Fruit fly (Drosophila melanogaster) whole organism, embryonic: Measurements from ENCODE around the gene Ir31a.

Source experiments
- Awh ChIP-seq: fragments of 200-800 bp; sonication (Bioruptor generic); IDR thresholded peaks from 2 replicates; pipeline ENCODE4, ENCODE4 v1.3.6; 2022; ENCODE audit warnings: missing biosample characterization, missing genetic modification characterization
- B-H2 ChIP-seq: fragments of 200-800 bp; sonication (Bioruptor generic); optimal IDR thresholded peaks from 2 replicates; lab custom pipeline; 2018; ENCODE audit warnings: missing biosample characterization, mild to moderate bottlenecking, missing genetic modification characterization
- CG10274 ChIP-seq: fragments of 200-800 bp; sonication (Bioruptor generic); optimal IDR thresholded peaks from 3 replicates; lab custom pipeline; 2017; ENCODE audit warnings: missing biosample characterization, mild to moderate bottlenecking, missing genetic modification characterization
- CG10431 ChIP-seq: fragments of 200-800 bp; sonication (Bioruptor generic); optimal IDR thresholded peaks from 3 replicates; lab custom pipeline; 2018; ENCODE audit warnings: missing biosample characterization, mild to moderate bottlenecking, missing genetic modification characterization
- CG11085 ChIP-seq: fragments of 200-800 bp; sonication (Bioruptor generic); IDR thresholded peaks from 2 replicates; pipeline ENCODE4 v1.3.6; 2022; ENCODE audit warnings: missing biosample characterization, missing genetic modification characterization
- CG11398 ChIP-seq: fragments of 200-800 bp; sonication (Bioruptor generic); optimal IDR thresholded peaks from 2 replicates; lab custom pipeline; 2016; ENCODE audit warnings: missing biosample characterization, missing genetic modification characterization
- CG12104 ChIP-seq: fragments of 200-800 bp; sonication (Bioruptor generic); optimal IDR thresholded peaks from 3 replicates; lab custom pipeline; 2016; ENCODE audit warnings: missing biosample characterization, missing genetic modification characterization
- CG13296 ChIP-seq: fragments of 200-800 bp; sonication (Bioruptor generic); optimal IDR thresholded peaks from 3 replicates; lab custom pipeline; 2018; ENCODE audit warnings: missing biosample characterization, mild to moderate bottlenecking, missing genetic modification characterization
- CG1529 ChIP-seq: fragments of 200-800 bp; sonication (Bioruptor generic); optimal IDR thresholded peaks from 3 replicates; lab custom pipeline; 2018; ENCODE audit warnings: missing biosample characterization, missing genetic modification characterization
- CG1603 ChIP-seq: fragments of 200-800 bp; sonication (Bioruptor generic); optimal IDR thresholded peaks from 2 replicates; lab custom pipeline; 2019; ENCODE audit warnings: missing biosample characterization, mild to moderate bottlenecking, missing genetic modification characterization, moderate library complexity
- CG18011 ChIP-seq: fragments of 200-800 bp; sonication (Bioruptor generic); optimal IDR thresholded peaks from 2 replicates; lab custom pipeline; 2017; ENCODE audit warnings: missing biosample characterization, missing genetic modification characterization, mild to moderate bottlenecking, moderate library complexity, missing genotype
- CG1832 ChIP-seq: fragments of 200-800 bp; sonication (Bioruptor generic); optimal IDR thresholded peaks from 2 replicates; lab custom pipeline; 2017; ENCODE audit warnings: missing biosample characterization, mild to moderate bottlenecking, missing genetic modification characterization, inconsistent platforms
- CG30020 ChIP-seq: fragments of 200-800 bp; optimal IDR thresholded peaks from 2 replicates; lab custom pipeline; 2019; ENCODE audit warnings: missing biosample characterization, mild to moderate bottlenecking, missing genetic modification characterization, moderate library complexity
- CG33557 ChIP-seq: fragments of 200-800 bp; sonication (Bioruptor generic); optimal IDR thresholded peaks from 2 replicates; lab custom pipeline; 2019; ENCODE audit warnings: missing biosample characterization, mild to moderate bottlenecking, missing genetic modification characterization, moderate library complexity
- CG43689 ChIP-seq: fragments of 200-800 bp; sonication (Bioruptor generic); IDR thresholded peaks from 2 replicates; pipeline ENCODE4 v1.3.6; 2022; ENCODE audit warnings: missing biosample characterization, missing genetic modification characterization
- CG6765 ChIP-seq: fragments of 200-800 bp; sonication (Bioruptor generic); optimal IDR thresholded peaks from 3 replicates; lab custom pipeline; 2017; ENCODE audit warnings: missing biosample characterization, mild to moderate bottlenecking, missing genetic modification characterization
- CG7271 ChIP-seq: fragments of 200-800 bp; sonication (Bioruptor generic); optimal IDR thresholded peaks from 2 replicates; lab custom pipeline; 2018; ENCODE audit warnings: missing biosample characterization, mild to moderate bottlenecking, missing genetic modification characterization, moderate library complexity
- CG7786 ChIP-seq: fragments of 200-800 bp; sonication (Bioruptor generic); optimal IDR thresholded peaks from 2 replicates; lab custom pipeline; 2016; ENCODE audit warnings: missing biosample characterization, missing genetic modification characterization
- CG8281 ChIP-seq: fragments of 200-800 bp; sonication (Bioruptor generic); optimal IDR thresholded peaks from 2 replicates; lab custom pipeline; 2018; ENCODE audit warnings: missing biosample characterization, mild to moderate bottlenecking, missing genetic modification characterization, moderate library complexity
- CG8478 ChIP-seq: fragments of >200 bp; optimal IDR thresholded peaks from 2 replicates; lab custom pipeline; 2018
- CHES-1-like ChIP-seq: fragments of 200-800 bp; sonication (Bioruptor generic); optimal IDR thresholded peaks from 2 replicates; lab custom pipeline; 2016; ENCODE audit warnings: missing biosample characterization, missing genetic modification characterization
- Dek ChIP-seq: fragments of 200-800 bp; sonication (Bioruptor generic); optimal IDR thresholded peaks from 3 replicates; lab custom pipeline; 2019; ENCODE audit warnings: missing biosample characterization, mild to moderate bottlenecking, missing genetic modification characterization, moderate library complexity
- Doc2 ChIP-seq: fragments of 200-800 bp; sonication (Bioruptor generic); IDR thresholded peaks from 2 replicates; pipeline ENCODE4 v1.3.6; 2022; ENCODE audit warnings: missing biosample characterization, missing genetic modification characterization
- E2f2 ChIP-seq: fragments of 200-800 bp; sonication (Bioruptor generic); IDR thresholded peaks from 2 replicates; pipeline ENCODE4 v1.3.6; 2022; ENCODE audit warnings: missing biosample characterization, missing genetic modification characterization
- ERR ChIP-seq: fragments of 200-800 bp; sonication (Bioruptor generic); optimal IDR thresholded peaks from 2 replicates; lab custom pipeline; 2016; ENCODE audit warnings: missing biosample characterization, missing genetic modification characterization
- Fer1 ChIP-seq: fragments of 200-800 bp; sonication (Bioruptor generic); optimal IDR thresholded peaks from 2 replicates; lab custom pipeline; 2017; ENCODE audit warnings: missing biosample characterization, mild to moderate bottlenecking, missing genetic modification characterization
- H15 ChIP-seq: fragments of 200-800 bp; sonication (Bioruptor generic); IDR thresholded peaks from 3 replicates; pipeline ENCODE4 v1.3.6; 2022; ENCODE audit warnings: missing biosample characterization, missing genetic modification characterization
- Hr51 ChIP-seq, 2 experiments: fragments of 200-800 bp; sonication (Bioruptor generic); optimal IDR thresholded peaks; 2 replicates in 1 of 2; 3 replicates in 1 of 2; lab custom pipeline; 2016 to 2018; ENCODE audit warnings: missing biosample characterization in 2 of 2, missing genetic modification characterization in 2 of 2, mild to moderate bottlenecking in 1 of 2, moderate library complexity in 1 of 2
- Kr ChIP-seq: fragments of 200-800 bp; sonication (Bioruptor generic); optimal IDR thresholded peaks from 2 replicates; lab custom pipeline; 2017; ENCODE audit warnings: missing biosample characterization, mild to moderate bottlenecking, missing genetic modification characterization
- Lhr ChIP-seq: fragments of 200-800 bp; sonication (Bioruptor generic); optimal IDR thresholded peaks from 3 replicates; lab custom pipeline; 2017; ENCODE audit warnings: mild to moderate bottlenecking, missing biosample characterization, missing genetic modification reagents, missing genetic modification characterization
- Nf-YA ChIP-seq: fragments of 200-800 bp; sonication (Bioruptor generic); IDR thresholded peaks from 2 replicates; pipeline ENCODE4 v1.3.6; 2022; ENCODE audit warnings: missing biosample characterization, missing genetic modification characterization
- Opbp ChIP-seq: fragments of 200-800 bp; sonication (Bioruptor generic); IDR thresholded peaks from 3 replicates; pipeline ENCODE4 v1.3.6; 2022; ENCODE audit warnings: missing biosample characterization, missing genetic modification characterization; ENCODE audit not compliant: partially characterized antibody
- Sry-δ ChIP-seq: fragments of 200-800 bp; sonication (Bioruptor generic); optimal IDR thresholded peaks from 2 replicates; lab custom pipeline; 2016; ENCODE audit warnings: missing biosample characterization, missing genetic modification characterization
- Vsx1 ChIP-seq: fragments of 200-800 bp; sonication (Bioruptor generic); optimal IDR thresholded peaks from 2 replicates; lab custom pipeline; 2017; ENCODE audit warnings: missing biosample characterization, mild to moderate bottlenecking, missing genetic modification characterization, missing genetic modification reagents
- ash1 ChIP-seq: fragments of 200-800 bp; sonication (Bioruptor generic); optimal IDR thresholded peaks from 2 replicates; lab custom pipeline; 2018; ENCODE audit warnings: missing biosample characterization, mild to moderate bottlenecking, missing genetic modification characterization
- cg ChIP-seq: fragments of 200-800 bp; sonication (Bioruptor generic); optimal IDR thresholded peaks from 3 replicates; lab custom pipeline; 2019; ENCODE audit warnings: missing biosample characterization, mild to moderate bottlenecking, missing genetic modification characterization, moderate library complexity
- chm ChIP-seq: fragments of 200-800 bp; sonication (Bioruptor generic); IDR thresholded peaks from 2 replicates; pipeline ENCODE4 v1.3.6; 2022; ENCODE audit warnings: missing biosample characterization, missing genetic modification characterization
- crc ChIP-seq: fragments of 200-800 bp; sonication (Bioruptor generic); optimal IDR thresholded peaks from 2 replicates; lab custom pipeline; 2016; ENCODE audit warnings: missing biosample characterization, missing genetic modification characterization
- dm ChIP-seq: fragments of 200-800 bp; sonication (Bioruptor generic); optimal IDR thresholded peaks from 3 replicates; lab custom pipeline; 2016; ENCODE audit warnings: missing biosample characterization, missing genetic modification characterization
- dmrt99B ChIP-seq: fragments of 200-800 bp; sonication (Bioruptor generic); optimal IDR thresholded peaks from 2 replicates; lab custom pipeline; 2018; ENCODE audit warnings: missing biosample characterization, mild to moderate bottlenecking, missing genetic modification characterization, moderate library complexity
- gce ChIP-seq: fragments of 200-800 bp; sonication (Bioruptor generic); IDR thresholded peaks from 3 replicates; pipeline ENCODE4 v1.3.6; 2022; ENCODE audit warnings: missing biosample characterization, missing genetic modification characterization
- gem ChIP-seq: fragments of 200-800 bp; sonication (Bioruptor generic); optimal IDR thresholded peaks from 2 replicates; lab custom pipeline; 2019; ENCODE audit warnings: missing biosample characterization, mild to moderate bottlenecking, missing genetic modification characterization, moderate library complexity
- maf-S ChIP-seq: fragments of 200-800 bp; sonication (Bioruptor generic); optimal IDR thresholded peaks from 2 replicates; lab custom pipeline; 2016; ENCODE audit warnings: missing biosample characterization, missing genetic modification characterization
- org-1 ChIP-seq: fragments of 200-800 bp; sonication (Bioruptor generic); optimal IDR thresholded peaks from 2 replicates; lab custom pipeline; 2017; ENCODE audit warnings: missing biosample characterization, missing genetic modification characterization
- salm ChIP-seq: fragments of 200-800 bp; sonication (Bioruptor generic); optimal IDR thresholded peaks from 2 replicates; lab custom pipeline; 2018; ENCODE audit warnings: missing biosample characterization, mild to moderate bottlenecking, missing genetic modification characterization
- sens-2 ChIP-seq: fragments of 200-800 bp; sonication (Bioruptor generic); IDR thresholded peaks from 2 replicates; pipeline ENCODE4 v1.3.6; 2022; ENCODE audit warnings: missing biosample characterization, missing genetic modification characterization
- tll ChIP-seq, 2 experiments: fragments of 200-800 bp in 1 of 2; fragments of >200 bp in 1 of 2; sonication (Bioruptor generic) in 1 of 2; optimal IDR thresholded peaks; 2 replicates each; lab custom pipeline; 2017 to 2019; ENCODE audit warnings: missing biosample characterization in 2 of 2, missing genetic modification characterization in 2 of 2, mild to moderate bottlenecking in 1 of 2, moderate library complexity in 1 of 2
- zen2 ChIP-seq: fragments of 200-800 bp; sonication (Bioruptor generic); IDR thresholded peaks from 3 replicates; pipeline ENCODE4 v1.3.6; 2022; ENCODE audit warnings: missing biosample characterization, missing genetic modification characterization; ENCODE audit not compliant: partially characterized antibody
- zfh1 ChIP-seq: fragments of 200-800 bp; sonication (Bioruptor generic); IDR thresholded peaks from 3 replicates; pipeline ENCODE4 v1.3.6; 2022; ENCODE audit warnings: missing biosample characterization, missing genetic modification characterization
- zfh2 ChIP-seq: fragments of 200-800 bp; sonication (Bioruptor generic); optimal IDR thresholded peaks from 2 replicates; lab custom pipeline; 2016; ENCODE audit warnings: missing biosample characterization, missing genetic modification characterization

Ir31a gene

DNA sequence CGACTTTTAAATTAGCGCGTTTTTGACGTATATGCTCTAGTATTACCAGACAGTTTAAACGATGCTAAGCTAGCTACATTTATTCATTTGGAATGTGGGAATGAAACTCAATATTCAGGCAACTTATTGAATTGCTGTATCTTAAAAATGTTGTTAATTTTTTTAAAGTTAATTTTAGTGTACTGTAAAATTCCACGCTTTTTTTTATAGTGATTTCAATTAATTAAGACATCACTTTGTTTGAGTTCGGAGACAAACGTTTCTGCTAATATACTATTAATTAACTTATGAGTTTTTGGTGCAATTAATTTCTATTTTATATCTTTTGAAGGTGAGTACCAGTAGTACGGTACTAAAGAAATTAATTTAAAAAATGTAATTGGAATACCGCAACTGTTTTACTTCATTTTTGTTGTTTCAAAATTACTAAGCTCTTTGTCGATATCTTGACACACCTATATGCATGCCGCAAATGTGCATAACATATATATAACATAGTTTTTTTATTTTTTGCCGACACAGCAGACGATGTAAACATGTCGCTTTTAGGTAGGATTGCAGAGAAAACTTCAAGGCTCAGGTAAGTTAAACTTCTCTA lies 19.1 kb upstream of the Ir31a start, which contains the start of the genes Cdk1 and mRpS7 (continued):
- TF ChIP-seq B-H2 (GFP tag; lab: Kevin White, UChicago) (peak; percentile 26), E2f2 (GFP tag; lab: Robert Waterston, UW) (peak; percentile 82), Opbp (no peak), CG1832 (GFP tag; lab: Kevin White, UChicago) (no peak), CG6765 (no peak), sens-2 (GFP tag; lab: Robert Waterston, UW) (0 out of 2 replicates have a peak, but pooled peaks have one; percentile 20), zfh1 (GFP tag; lab: Robert Waterston, UW) (peak; percentile 73), CG7786 (GFP tag; lab: Kevin White, UChicago) (peak; percentile 47), CG33557 (peak; percentile 40), CG11398 (GFP tag; lab: Kevin White, UChicago) (no peak), Sry-δ (peak; percentile 32), CG10274 (GFP tag; lab: Kevin White, UChicago) (no peak), cg (GFP tag; lab: Kevin White, UChicago) (no peak), Lhr (GFP tag; lab: Kevin White, UChicago) (peak; percentile 45), Kr (GFP tag; lab: Kevin White, UChicago) (no peak), maf-S (peak; percentile 23), CG10431 (no peak), tll (GFP tag; optimal IDR thresholded peaks at IDR 0.05; lab: Kevin White, UChicago) (peak in 1 of 2 experiments; percentile 9), Hr51 (GFP tag; optimal IDR thresholded peaks at IDR 0.05; lab: Kevin White, UChicago) (peak; percentile 4 to 81), CG43689 (no peak), dmrt99B (tag; lab: Kevin White, UChicago) (peak; percentile 78), CG1603 (tag; lab: Kevin White, UChicago) (peak; percentile 98), H15 (GFP tag; lab: Robert Waterston, UW) (peak; percentile 47; the same call in 1 of the 3 replicates), org-1 (GFP tag; lab: Kevin White, UChicago) (no peak), CG8281 (tag; lab: Kevin White, UChicago) (no peak), salm (tag; lab: Kevin White, UChicago) (peak; percentile 66), dm (GFP tag; lab: Kevin White, UChicago) (peak; percentile 43), ash1 (no peak), CG30020 (tag; lab: Kevin White, UChicago) (peak; percentile 100), gem (tag; lab: Kevin White, UChicago) (peak; percentile 90), gce (GFP tag; lab: Robert Waterston, UW) (peak; percentile 67; the same call in 1 of the 3 replicates), CG13296 (GFP tag; lab: Kevin White, UChicago) (peak; percentile 54), zfh2 (GFP tag; lab: Kevin White, UChicago) (peak; percentile 52), CG11085 (GFP tag; lab: Robert Waterston, UW) (no peak), Fer1 (peak; percentile 32), Dek (tag; lab: Kevin White, UChicago) (peak; percentile 81), Nf-YA (no peak), ERR (GFP tag; lab: Kevin White, UChicago) (no peak), CG18011 (GFP tag; lab: Kevin White, UChicago) (peak; percentile 9), crc (GFP tag; lab: Kevin White, UChicago) (peak; percentile 10), CG12104 (GFP tag; lab: Kevin White, UChicago) (peak; percentile 63), Awh (peak; percentile 54; the same call in 1 of the 2 replicates), CG1529 (GFP tag; lab: Kevin White, UChicago) (peak; percentile 45), CG7271 (tag; lab: Kevin White, UChicago) (peak; percentile 37), chm (GFP tag; lab: Robert Waterston, UW) (peak; percentile 68), zen2 (no peak), CHES-1-like (GFP tag; lab: Kevin White, UChicago) (peak; percentile 47), Vsx1 (GFP tag; lab: Kevin White, UChicago) (peak; percentile 47), Doc2 (no peak), CG8478 (lab: Kevin White, UChicago) (no peak)
